Fruit fly (Drosophila melanogaster): Measurements from ENCODE around the gene mRNA-cap.

Gene mRNA-cap

DNA sequence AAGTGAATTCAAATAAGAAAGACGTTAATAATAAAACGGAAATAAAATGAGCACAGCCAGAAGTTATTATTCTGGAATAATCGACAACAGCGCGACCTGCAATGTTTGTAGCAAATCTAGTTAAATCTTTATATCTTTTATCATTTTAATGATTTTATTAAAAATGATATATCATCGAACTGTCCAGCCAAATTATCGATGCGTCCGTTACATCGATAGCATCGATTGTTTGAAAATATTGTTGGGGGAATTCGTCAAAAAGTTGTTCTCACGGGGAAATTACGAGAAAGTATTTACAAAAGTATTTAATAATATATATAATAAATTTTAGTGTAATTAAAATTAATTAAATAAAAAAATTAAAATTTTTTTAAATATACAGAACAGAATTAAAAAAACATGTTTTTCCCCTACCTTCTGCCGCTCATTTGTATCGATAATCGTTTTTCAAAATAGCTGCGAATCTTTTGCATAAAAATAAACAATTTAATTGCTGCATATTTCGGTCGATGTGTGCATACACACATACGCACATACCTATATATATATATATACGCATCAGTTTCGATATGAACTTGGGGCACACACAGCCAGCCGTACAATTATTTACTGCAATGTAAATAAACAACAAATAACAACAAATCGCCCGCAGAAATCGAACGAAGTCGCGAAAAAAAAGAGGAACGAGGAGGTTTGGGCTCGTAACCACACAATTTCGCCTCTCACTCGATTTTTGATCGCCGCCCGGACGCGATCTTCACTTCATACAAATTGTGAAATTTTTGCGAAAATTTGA is 517 bp upstream of the mRNA-cap start, which contains the start of gene CG32599 (continued):
- no peak for TF ChIP-seq CG6765 (GFP tag; optimal IDR thresholded peaks at IDR 0.05)
- TF ChIP-seq Ets65A (GFP tag): no peak
- TF ChIP-seq CG10959 (GFP tag; IDR thresholded peaks at IDR 0.05): no peak
- TF ChIP-seq CG11696 (GFP tag; IDR thresholded peaks at IDR 0.05): no peak
- TF ChIP-seq CG15696 (tag; optimal IDR thresholded peaks at IDR 0.05): peak; percentile 21
- no peak for TF ChIP-seq Hr78 (GFP tag; optimal IDR thresholded peaks at IDR 0.05)

DNA sequence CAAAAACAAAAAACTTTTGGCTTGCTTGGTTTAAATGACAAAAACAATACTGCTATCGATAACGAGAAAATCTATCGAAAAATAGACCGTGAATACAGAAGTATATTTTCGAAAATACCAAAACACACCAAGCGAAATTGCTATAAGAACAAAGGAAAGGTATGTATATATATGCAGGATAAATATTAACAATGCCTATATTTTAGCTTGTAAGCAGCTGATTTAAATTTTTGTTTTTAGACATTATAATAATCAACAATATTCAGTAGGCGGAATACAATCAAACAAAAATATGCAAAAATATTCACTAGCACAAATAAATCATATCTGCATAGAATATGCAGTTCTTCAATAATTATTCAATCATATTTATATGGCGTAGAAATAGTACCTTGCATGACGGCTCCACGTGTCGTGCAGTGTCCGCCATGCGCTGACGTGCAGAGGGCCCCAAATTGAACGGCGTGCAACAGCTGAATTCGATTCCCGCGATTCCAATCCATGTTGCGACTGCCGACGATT is 4.7 kb downstream of the mRNA-cap start, which contains the start of the genes Fbxl4 and Dus2:
Fbxl4 (minus strand) TSS at position 51 of the 522 bp plus-strand sequence.
Dus2 (plus strand) TSS at position 116 of the 522 bp plus-strand sequence.
- TF ChIP-seq CG16779 (GFP tag; IDR thresholded peaks at IDR 0.05): peak; percentile 91
- peak; percentile 44; the same call in 1 of the 3 replicates for TF ChIP-seq Opbp (GFP tag; IDR thresholded peaks at IDR 0.05; ENCODE audit: partially characterized antibody)
- peak; percentile 83 for TF ChIP-seq CG33557 (GFP tag; optimal IDR thresholded peaks at IDR 0.05)
- TF ChIP-seq Ets65A (GFP tag): peak; percentile 99
- peak; percentile 77 for TF ChIP-seq CG11398 (GFP tag; optimal IDR thresholded peaks at IDR 0.05)
- TF ChIP-seq CG43689 (GFP tag; IDR thresholded peaks at IDR 0.05): peak; percentile 78
- TF ChIP-seq vfl (GFP tag; optimal IDR thresholded peaks at IDR 0.05): peak; percentile 84
- TF ChIP-seq psq (GFP tag; optimal IDR thresholded peaks at IDR 0.05): peak; percentile 74
- peak; percentile 96 for TF ChIP-seq CG13775 (GFP tag; optimal IDR thresholded peaks at IDR 0.05)
- peak; percentile 80 for TF ChIP-seq trem (tag; optimal IDR thresholded peaks at IDR 0.05)
- TF ChIP-seq NFAT (GFP tag; IDR thresholded peaks at IDR 0.05): peak; percentile 94
- no peak for TF ChIP-seq h (optimal IDR thresholded peaks at IDR 0.05)
- peak; percentile 83 for TF ChIP-seq ewg (GFP tag; optimal IDR thresholded peaks at IDR 0.05)
- peak; percentile 81 for TF ChIP-seq da (GFP tag; optimal IDR thresholded peaks at IDR 0.05)
- peak; percentile 92 for TF ChIP-seq ara (GFP tag; IDR thresholded peaks at IDR 0.05)
- TF ChIP-seq CG15696 (tag; optimal IDR thresholded peaks at IDR 0.05): peak; percentile 96
- TF ChIP-seq Side (GFP tag; optimal IDR thresholded peaks at IDR 0.05): peak; percentile 88
- peak; percentile 80 for TF ChIP-seq D19A (tag; optimal IDR thresholded peaks at IDR 0.05)
- peak; percentile 84 for TF ChIP-seq Dek (tag; optimal IDR thresholded peaks at IDR 0.05)
- TF ChIP-seq tio (GFP tag; optimal IDR thresholded peaks at IDR 0.05): peak; percentile 92
- TF ChIP-seq unc-4 (GFP tag; IDR thresholded peaks at IDR 0.05; ENCODE audit: partially characterized antibody): peak; percentile 14; the same call in 1 of the 2 replicates
- TF ChIP-seq CG8089 (GFP tag; optimal IDR thresholded peaks at IDR 0.05): peak; percentile 86
- TF ChIP-seq Six4 (GFP tag; optimal IDR thresholded peaks at IDR 0.05): peak; percentile 90
- peak; percentile 91 for TF ChIP-seq CG14441 (GFP tag; IDR thresholded peaks at IDR 0.05)
- no peak for TF ChIP-seq Jarid2 (GFP tag; optimal IDR thresholded peaks at IDR 0.05)
- no peak for TF ChIP-seq Lpt (GFP tag; optimal IDR thresholded peaks at IDR 0.05)
- TF ChIP-seq repo (GFP tag; optimal IDR thresholded peaks at IDR 0.05): peak; percentile 83
- TF ChIP-seq CG17186 (GFP tag; optimal IDR thresholded peaks at IDR 0.05): peak; percentile 66
- peak; percentile 92 to 95 for TF ChIP-seq chif (GFP tag; optimal IDR thresholded peaks at IDR 0.05)
- peak; percentile 96 for TF ChIP-seq ken (GFP tag; IDR thresholded peaks at IDR 0.05)
- peak; percentile 93 for TF ChIP-seq Antp (GFP tag; optimal IDR thresholded peaks at IDR 0.05)
- TF ChIP-seq ase (GFP tag; IDR thresholded peaks at IDR 0.05): peak; percentile 91
- peak; percentile 46 for TF ChIP-seq CG8290 (GFP tag; optimal IDR thresholded peaks at IDR 0.05)
- TF ChIP-seq CG8290 (tag; optimal IDR thresholded peaks at IDR 0.05): peak; percentile 78 to 94
- peak; percentile 78 for TF ChIP-seq CG6254 (GFP tag; optimal IDR thresholded peaks at IDR 0.05)
- peak; percentile 94 for TF ChIP-seq ind (GFP tag; optimal IDR thresholded peaks at IDR 0.05)
- TF ChIP-seq Awh (GFP tag; IDR thresholded peaks at IDR 0.05): peak; percentile 83
- TF ChIP-seq fd102C (GFP tag; optimal IDR thresholded peaks at IDR 0.05): peak; percentile 49
- TF ChIP-seq CG17912 (GFP tag; optimal IDR thresholded peaks at IDR 0.05): peak; percentile 9
- TF ChIP-seq Gug (GFP tag; IDR thresholded peaks at IDR 0.05): peak; percentile 97
- peak; percentile 96 for TF ChIP-seq row (GFP tag; IDR thresholded peaks at IDR 0.05)
- TF ChIP-seq Optix (GFP tag; IDR thresholded peaks at IDR 0.05): peak; percentile 91
- TF ChIP-seq Sry-δ (GFP tag; optimal IDR thresholded peaks at IDR 0.05): peak; percentile 66
- TF ChIP-seq hb (GFP tag; IDR thresholded peaks at IDR 0.05; ENCODE audit: partially characterized antibody): no peak; the same call in 2 of the 3 replicates
- peak; percentile 74 for TF ChIP-seq CG11696 (GFP tag; IDR thresholded peaks at IDR 0.05)
